Fruit fly (Drosophila melanogaster) whole organism, prepupa: Measurements from ENCODE around the gene CG15771.

Source experiments
- CG11294 ChIP-seq: fragments of 200-800 bp; sonication (Bioruptor generic); IDR thresholded peaks from 2 replicates; pipeline ENCODE4 v1.3.6; 2022; ENCODE audit warnings: missing biosample characterization, missing genetic modification characterization
- CG11762 ChIP-seq: fragments of 200-800 bp; sonication (Bioruptor generic); optimal IDR thresholded peaks from 3 replicates; lab custom pipeline; 2016; ENCODE audit warnings: missing biosample characterization, missing genetic modification characterization; ENCODE audit not compliant: insufficient read depth
- CG11902 ChIP-seq: fragments of 200-800 bp; sonication (Bioruptor generic); optimal IDR thresholded peaks from 3 replicates; lab custom pipeline; 2016; ENCODE audit warnings: missing biosample characterization, missing genetic modification characterization
- CG15336 ChIP-seq: fragments of 200-800 bp; sonication (Bioruptor generic); IDR thresholded peaks from 2 replicates; pipeline ENCODE4 v1.3.6; 2022; ENCODE audit warnings: missing biosample characterization, missing genetic modification characterization
- CG1621 ChIP-seq: fragments of 200-800 bp; sonication (Bioruptor generic); optimal IDR thresholded peaks from 3 replicates; lab custom pipeline; 2018; ENCODE audit warnings: missing biosample characterization, mild to moderate bottlenecking, missing genetic modification characterization
- CG16779 ChIP-seq: fragments of 200-800 bp; sonication (Bioruptor generic); optimal IDR thresholded peaks from 3 replicates; lab custom pipeline; 2017; ENCODE audit warnings: missing biosample characterization, mild to moderate bottlenecking, missing genetic modification characterization
- CG3032 ChIP-seq: fragments of 200-800 bp; optimal IDR thresholded peaks from 2 replicates; lab custom pipeline; 2019; ENCODE audit warnings: missing biosample characterization, mild to moderate bottlenecking, missing genetic modification characterization, moderate library complexity
- CG31627 ChIP-seq: fragments of 200-800 bp; sonication (Bioruptor generic); optimal IDR thresholded peaks from 3 replicates; lab custom pipeline; 2016; ENCODE audit warnings: missing biosample characterization, missing genetic modification characterization
- CG32006 ChIP-seq: fragments of 200-800 bp; sonication (Bioruptor generic); optimal IDR thresholded peaks from 3 replicates; lab custom pipeline; 2017; ENCODE audit warnings: missing biosample characterization, mild to moderate bottlenecking, missing genetic modification characterization
- CG34406 ChIP-seq: fragments of 200-800 bp; sonication (Bioruptor generic); optimal IDR thresholded peaks from 3 replicates; lab custom pipeline; 2016; ENCODE audit warnings: missing biosample characterization, missing genetic modification characterization
- CG3919 ChIP-seq: fragments of 200-800 bp; sonication (Bioruptor generic); optimal IDR thresholded peaks from 3 replicates; lab custom pipeline; 2016; ENCODE audit warnings: missing biosample characterization, missing genetic modification characterization
- CG4318 ChIP-seq: fragments of 200-800 bp; sonication (Bioruptor generic); optimal IDR thresholded peaks from 3 replicates; lab custom pipeline; 2017; ENCODE audit warnings: missing biosample characterization, mild to moderate bottlenecking, missing genetic modification characterization
- CG6163 ChIP-seq: fragments of 200-800 bp; sonication (Bioruptor generic); IDR thresholded peaks from 3 replicates; pipeline ENCODE4 v1.3.6; 2022; ENCODE audit warnings: missing biosample characterization, missing genetic modification characterization
- CG6276 ChIP-seq: fragments of 200-800 bp; sonication (Bioruptor generic); optimal IDR thresholded peaks from 2 replicates; lab custom pipeline; 2017; ENCODE audit warnings: missing biosample characterization, mild to moderate bottlenecking, missing genetic modification characterization
- CG6792 ChIP-seq: fragments of 200-800 bp; sonication (Bioruptor generic); optimal IDR thresholded peaks from 3 replicates; lab custom pipeline; 2016; ENCODE audit warnings: missing biosample characterization, missing genetic modification characterization
- CG6808 ChIP-seq: fragments of 200-800 bp; sonication (Bioruptor generic); optimal IDR thresholded peaks from 3 replicates; lab custom pipeline; 2017; ENCODE audit warnings: missing biosample characterization, missing genetic modification characterization, mild to moderate bottlenecking, moderate library complexity, missing genetic modification reagents
- CG7368 ChIP-seq: fragments of 200-800 bp; sonication (Bioruptor generic); optimal IDR thresholded peaks from 3 replicates; lab custom pipeline; 2016; ENCODE audit warnings: missing biosample characterization, missing genetic modification characterization
- CG8632 ChIP-seq: fragments of 200-800 bp; sonication (Bioruptor generic); optimal IDR thresholded peaks from 3 replicates; lab custom pipeline; 2016; ENCODE audit warnings: missing biosample characterization, missing genetic modification characterization
- CG9139 ChIP-seq: fragments of 200-800 bp; sonication (Bioruptor generic); optimal IDR thresholded peaks from 3 replicates; lab custom pipeline; 2017; ENCODE audit warnings: missing biosample characterization, mild to moderate bottlenecking, missing genetic modification characterization
- Eip75B ChIP-seq: fragments of 200-800 bp; sonication (Bioruptor generic); optimal IDR thresholded peaks from 3 replicates; lab custom pipeline; 2016; ENCODE audit warnings: missing biosample characterization, missing genetic modification characterization
- Ets21C ChIP-seq: fragments of 200-800 bp; sonication (Bioruptor generic); optimal IDR thresholded peaks from 3 replicates; lab custom pipeline; 2016; ENCODE audit warnings: missing biosample characterization, missing genetic modification characterization
- Ets96B ChIP-seq: fragments of 200-800 bp; optimal IDR thresholded peaks from 2 replicates; lab custom pipeline; 2019; ENCODE audit warnings: missing biosample characterization, mild to moderate bottlenecking, missing genetic modification characterization, moderate library complexity
- Gug ChIP-seq: fragments of 200-800 bp; sonication (Bioruptor generic); IDR thresholded peaks from 2 replicates; pipeline ENCODE4 v1.3.6; 2022; ENCODE audit warnings: missing biosample characterization, missing genetic modification characterization
- Hr38 ChIP-seq: sonication (Bioruptor generic); optimal IDR thresholded peaks from 2 replicates; lab custom pipeline; 2016; ENCODE audit warnings: missing biosample characterization, missing genetic modification characterization
- Hr39 ChIP-seq: fragments of 200-800 bp; sonication (Bioruptor generic); optimal IDR thresholded peaks from 2 replicates; lab custom pipeline; 2016; ENCODE audit warnings: missing biosample characterization, missing genetic modification characterization
- Hr4 ChIP-seq: fragments of 200-800 bp; sonication (Bioruptor generic); optimal IDR thresholded peaks from 3 replicates; lab custom pipeline; 2016; ENCODE audit warnings: missing biosample characterization, missing genetic modification characterization
- Lpt ChIP-seq: fragments of 200-800 bp; sonication (Bioruptor generic); optimal IDR thresholded peaks from 3 replicates; lab custom pipeline; 2016; ENCODE audit warnings: missing biosample characterization, missing genetic modification characterization
- OdsH ChIP-seq: fragments of 200-800 bp; sonication (Bioruptor generic); optimal IDR thresholded peaks from 3 replicates; lab custom pipeline; 2016; ENCODE audit warnings: missing biosample characterization, missing genetic modification characterization
- Sox102F ChIP-seq: fragments of 200-800 bp; sonication (Bioruptor generic); optimal IDR thresholded peaks from 2 replicates; lab custom pipeline; 2016; ENCODE audit warnings: missing biosample characterization, mild to moderate bottlenecking, missing genetic modification characterization
- Sox14 ChIP-seq: fragments of 200-800 bp; sonication (Bioruptor generic); optimal IDR thresholded peaks from 3 replicates; lab custom pipeline; 2016; ENCODE audit warnings: missing biosample characterization, missing genetic modification characterization
- Sox15 ChIP-seq: fragments of 200-800 bp; sonication (Bioruptor generic); optimal IDR thresholded peaks from 3 replicates; lab custom pipeline; 2016; ENCODE audit warnings: missing biosample characterization, missing genetic modification characterization
- acj6 ChIP-seq: fragments of 200-800 bp; sonication (Bioruptor generic); optimal IDR thresholded peaks from 3 replicates; lab custom pipeline; 2016; ENCODE audit warnings: missing biosample characterization, missing genetic modification characterization
- cyc ChIP-seq: fragments of 200-800 bp; sonication (Bioruptor generic); optimal IDR thresholded peaks from 3 replicates; lab custom pipeline; 2016; ENCODE audit warnings: missing biosample characterization, missing genetic modification characterization
- dac ChIP-seq: fragments of 200-800 bp; sonication (Bioruptor generic); optimal IDR thresholded peaks from 2 replicates; lab custom pipeline; 2017; ENCODE audit warnings: missing biosample characterization, mild to moderate bottlenecking, missing genetic modification characterization
- dsx ChIP-seq: fragments of 200-800 bp; optimal IDR thresholded peaks from 3 replicates; lab custom pipeline; 2019; ENCODE audit warnings: missing biosample characterization, mild to moderate bottlenecking, missing genetic modification characterization, moderate library complexity; ENCODE audit not compliant: poor library complexity, severe bottlenecking
- eg ChIP-seq: fragments of 200-800 bp; sonication (Bioruptor generic); IDR thresholded peaks from 3 replicates; pipeline ENCODE4 v1.3.6; 2022; ENCODE audit warnings: missing biosample characterization, missing genetic modification characterization
- esn ChIP-seq: fragments of 200-800 bp; sonication (Bioruptor generic); optimal IDR thresholded peaks from 2 replicates; lab custom pipeline; 2016; ENCODE audit warnings: missing biosample characterization, mild to moderate bottlenecking, missing genetic modification characterization, moderate library complexity
- fd59A ChIP-seq: fragments of 200-800 bp; sonication (Bioruptor generic); optimal IDR thresholded peaks from 2 replicates; lab custom pipeline; 2017; ENCODE audit warnings: missing biosample characterization, mild to moderate bottlenecking, missing genetic modification characterization, missing genetic modification reagents
- fd85E ChIP-seq: fragments of 200-800 bp; sonication (Bioruptor generic); optimal IDR thresholded peaks from 3 replicates; lab custom pipeline; 2016; ENCODE audit warnings: missing biosample characterization, missing genetic modification characterization
- lz ChIP-seq: fragments of 200-800 bp; sonication (Bioruptor generic); optimal IDR thresholded peaks from 3 replicates; lab custom pipeline; 2016; ENCODE audit warnings: missing biosample characterization, missing genetic modification characterization
- net ChIP-seq: fragments of 200-800 bp; sonication (Bioruptor generic); optimal IDR thresholded peaks from 3 replicates; lab custom pipeline; 2016; ENCODE audit warnings: missing biosample characterization, missing genetic modification characterization
- pdm3 ChIP-seq: fragments of 200-800 bp; sonication (Bioruptor generic); optimal IDR thresholded peaks from 3 replicates; lab custom pipeline; 2016; ENCODE audit warnings: missing biosample characterization, missing genetic modification characterization
- spab ChIP-seq: fragments of 200-800 bp; sonication (Bioruptor generic); optimal IDR thresholded peaks from 2 replicates; lab custom pipeline; 2017; ENCODE audit warnings: missing biosample characterization, mild to moderate bottlenecking, missing genetic modification characterization, missing genetic modification reagents
- ss ChIP-seq, 2 experiments: fragments of 200-800 bp; sonication (Bioruptor generic); optimal IDR thresholded peaks; 2 replicates in 1 of 2; 3 replicates in 1 of 2; lab custom pipeline; 2017 to 2018; ENCODE audit warnings: mild to moderate bottlenecking in 2 of 2, missing biosample characterization in 2 of 2, missing genetic modification characterization in 2 of 2, moderate library complexity in 1 of 2
- svp ChIP-seq: fragments of 200-800 bp; sonication (Bioruptor generic); peaks from one replicate; lab custom pipeline; 2016; ENCODE audit warnings: missing biosample characterization, missing genetic modification characterization
- topi ChIP-seq: fragments of 200-800 bp; sonication (Bioruptor generic); optimal IDR thresholded peaks from 3 replicates; lab custom pipeline; 2016; ENCODE audit warnings: missing biosample characterization, missing genetic modification characterization
- vri ChIP-seq: fragments of 200-800 bp; sonication (Bioruptor generic); optimal IDR thresholded peaks from 3 replicates; lab custom pipeline; 2016; ENCODE audit warnings: missing biosample characterization, mild to moderate bottlenecking, missing genetic modification characterization

Gene CG15771

DNA sequence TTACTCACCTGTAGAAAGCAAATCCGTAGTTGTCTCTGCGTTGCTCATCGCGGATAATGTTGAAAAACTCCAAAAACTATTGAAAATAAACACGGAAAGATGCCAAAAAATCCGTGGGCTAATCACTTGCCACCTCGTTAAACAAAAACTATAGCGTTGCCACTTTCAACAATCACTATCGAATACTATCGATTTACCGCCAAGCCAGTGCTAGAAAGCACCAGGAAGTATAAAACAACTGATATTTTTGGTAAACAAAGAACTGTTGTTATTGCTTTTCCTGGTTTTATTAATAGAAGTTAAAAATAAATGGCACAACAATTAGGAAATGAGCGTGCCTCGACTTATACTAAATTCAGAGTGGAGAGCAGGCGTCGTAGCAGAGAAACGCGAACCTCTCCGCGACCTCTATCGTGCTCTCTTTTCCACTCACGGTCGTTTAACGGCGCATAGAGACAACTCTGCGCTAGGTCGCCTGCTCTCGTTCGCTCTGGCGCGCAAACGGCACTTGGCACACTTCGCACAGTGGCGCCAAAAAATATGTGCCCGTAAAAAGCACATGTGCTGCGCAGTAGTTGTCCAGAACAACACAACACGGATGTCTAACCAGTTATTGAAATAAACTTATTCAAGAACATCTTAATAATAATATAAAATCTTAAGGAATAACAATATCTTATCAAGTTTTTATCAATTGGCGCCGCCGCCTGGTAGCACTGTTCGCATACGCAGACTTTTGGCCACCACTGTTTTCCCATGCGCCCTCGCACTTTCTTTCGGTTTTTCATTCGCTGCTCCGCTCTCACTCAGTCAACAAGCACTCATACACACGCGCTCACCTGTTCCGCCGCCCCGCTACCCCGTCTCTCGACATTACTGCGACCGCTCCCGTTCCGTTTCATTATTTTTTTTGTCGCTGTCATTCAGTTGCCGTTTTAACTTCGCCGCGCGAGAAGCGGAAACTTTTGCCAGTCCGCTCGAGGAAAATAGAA is at the start of gene CG15771, which contains the start of gene lin-52 (continued):
- TF ChIP-seq ss (GFP tag; optimal IDR thresholded peaks at IDR 0.05; lab: Kevin White, UChicago) (peak; percentile 96 to 97), CG6163 (GFP tag; lab: Robert Waterston, UW) (peak; percentile 94), CG11294 (peak; percentile 93), fd85E (peak; percentile 89), CG15336 (GFP tag; lab: Robert Waterston, UW) (peak; percentile 98), Hr4 (GFP tag; lab: Kevin White, UChicago) (peak; percentile 93), CG8632 (GFP tag; lab: Kevin White, UChicago) (peak; percentile 94), CG6276 (GFP tag; lab: Kevin White, UChicago) (peak; percentile 96), CG6792 (GFP tag; lab: Kevin White, UChicago) (peak; percentile 96), Sox15 (GFP tag; lab: Kevin White, UChicago) (peak; percentile 95), CG7368 (GFP tag; lab: Kevin White, UChicago) (peak; percentile 91)

DNA sequence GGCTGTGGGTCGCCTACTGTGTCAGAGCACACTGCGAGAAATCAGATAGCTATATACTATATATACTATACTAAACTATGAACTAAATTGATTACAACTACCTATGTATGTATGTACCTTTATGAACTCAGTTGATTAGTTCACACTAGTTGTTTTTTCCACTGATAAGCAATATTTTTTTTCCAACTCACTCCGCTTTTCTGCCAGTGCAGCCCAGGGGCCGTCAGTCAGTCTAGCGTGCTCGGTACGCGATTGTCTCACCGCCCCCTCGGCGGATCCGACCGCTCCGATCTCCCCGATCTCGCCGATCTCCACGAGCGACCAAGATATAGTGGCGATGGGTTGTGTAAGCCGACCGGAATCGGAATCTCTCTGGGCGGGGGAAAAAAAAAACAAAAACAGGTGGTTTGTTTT is 49.5 kb upstream of the CG15771 start:
- TF ChIP-seq Sox102F (GFP tag; lab: Kevin White, UChicago) (no peak), Lpt (peak; percentile 85), CG11902 (GFP tag; lab: Kevin White, UChicago) (peak; percentile 36), topi (GFP tag; lab: Kevin White, UChicago) (peak; percentile 33), OdsH (GFP tag; lab: Kevin White, UChicago) (peak; percentile 51), lz (GFP tag; lab: Kevin White, UChicago) (peak; percentile 29), Hr4 (GFP tag; lab: Kevin White, UChicago) (peak; percentile 81), Eip75B (GFP tag; lab: Kevin White, UChicago) (peak; percentile 71), Ets96B (peak; percentile 77), CG9139 (peak; percentile 71), fd59A (GFP tag; lab: Kevin White, UChicago) (peak; percentile 20), spab (GFP tag; lab: Kevin White, UChicago) (peak; percentile 70), Hr38 (no peak), dac (GFP tag; lab: Kevin White, UChicago) (peak; percentile 70), CG31627 (no peak), fd85E (no peak), CG32006 (GFP tag; lab: Kevin White, UChicago) (peak; percentile 83), Sox14 (GFP tag; lab: Kevin White, UChicago) (peak; percentile 16), Hr39 (no peak), CG6808 (GFP tag; lab: Kevin White, UChicago) (peak; percentile 74), eg (peak; percentile 95), dsx (GFP tag; lab: Kevin White, UChicago) (peak; percentile 73), svp (GFP tag; lab: Kevin White, UChicago) (peak; percentile 87), CG4318 (peak; percentile 66), ss (GFP tag; optimal IDR thresholded peaks at IDR 0.05; lab: Kevin White, UChicago) (peak; percentile 66 to 74), esn (GFP tag; lab: Kevin White, UChicago) (no peak), CG34406 (GFP tag; lab: Kevin White, UChicago) (peak; percentile 12), CG11762 (GFP tag; lab: Kevin White, UChicago) (peak; percentile 59), Gug (peak; percentile 90), CG1621 (peak; percentile 55), vri (no peak), CG15336 (GFP tag; lab: Robert Waterston, UW) (peak; percentile 93), acj6 (GFP tag; lab: Kevin White, UChicago) (peak; percentile 51), Ets21C (no peak), CG3919 (GFP tag; lab: Kevin White, UChicago) (peak; percentile 79), pdm3 (GFP tag; lab: Kevin White, UChicago) (peak; percentile 46), CG3032 (tag; lab: Kevin White, UChicago) (peak; percentile 74), CG16779 (peak; percentile 81), net (peak; percentile 52), cyc (peak; percentile 4)
